Worm (Caenorhabditis elegans) whole organism, L2 larva: Measurements from ENCODE around the gene bcl-7.

Source experiments
- egl-27 ChIP-seq: sonication (generic microtip); optimal IDR thresholded peaks from 3 replicates; lab custom pipeline; 2017; ENCODE audit warnings: missing biosample characterization, missing genetic modification reagents, missing genetic modification characterization
- elt-1 ChIP-seq: fragments of 150-350 bp; optimal IDR thresholded peaks from 2 replicates; lab custom pipeline; 2014; ENCODE audit warnings: missing biosample characterization, missing genetic modification characterization
- unc-62 ChIP-seq: fragments of 150-350 bp; optimal IDR thresholded peaks from 2 replicates; lab custom pipeline; 2014; ENCODE audit warnings: missing biosample characterization, missing genetic modification reagents, missing genetic modification characterization
- ztf-4 ChIP-seq: fragments of 150-350 bp; optimal IDR thresholded peaks from 2 replicates; lab custom pipeline; 2014; ENCODE audit warnings: missing biosample characterization, missing genetic modification characterization

- TF ChIP-seq ztf-4 (tag; lab: Kevin White, UChicago) (no peak), unc-62 (GFP tag; lab: Kevin White, UChicago) (no peak), egl-27 (tag; lab: Kevin White, UChicago) (no peak), elt-1 (tag; lab: Kevin White, UChicago) (no peak)
Observed at ce11 chrIII:5965368-5965767, 39.5 kb downstream of the bcl-7 start.
